Fruit fly (Drosophila melanogaster): ENCODE data around the gene CG9330.

Gene CG9330

DNA sequence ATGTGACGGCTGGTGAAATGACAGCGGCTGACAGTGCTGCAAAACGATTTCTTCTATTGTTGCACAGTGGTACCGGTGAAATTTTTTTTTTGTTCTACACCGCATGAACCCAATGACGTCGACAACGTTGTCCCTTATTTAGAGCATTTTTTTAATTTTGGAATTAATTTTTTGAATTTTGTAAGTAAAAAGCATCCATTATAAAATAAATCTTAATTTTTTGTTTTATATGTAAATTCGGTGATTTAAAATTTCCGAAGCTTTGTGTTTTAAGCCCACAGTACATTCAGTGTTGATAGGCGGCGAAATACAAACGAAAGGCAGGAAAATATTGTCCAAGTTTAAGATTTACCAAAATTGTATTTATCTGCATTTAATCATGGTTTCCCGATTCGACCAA lies 26.1 kb downstream of the CG9330 start, which contains the start of the genes Lon and PIG-F (continued):
- TF ChIP-seq CG5180 (GFP tag; optimal IDR thresholded peaks at IDR 0.05) (peak; percentile 92), en (GFP tag; optimal IDR thresholded peaks at IDR 0.05) (peak; percentile 96), CG14667 (GFP tag; IDR thresholded peaks at IDR 0.05) (peak; percentile 98), luna (GFP tag; optimal IDR thresholded peaks at IDR 0.05) (peak; percentile 95), ab (GFP tag; optimal IDR thresholded peaks at IDR 0.05) (peak; percentile 96), al (GFP tag; IDR thresholded peaks at IDR 0.05) (peak; percentile 98), cg (GFP tag; optimal IDR thresholded peaks at IDR 0.05) (no peak), jigr1 (GFP tag; IDR thresholded peaks at IDR 0.05) (peak; percentile 97), CG10366 (GFP tag; IDR thresholded peaks at IDR 0.05) (peak; percentile 97), CG5953 (GFP tag; IDR thresholded peaks at IDR 0.05) (peak; percentile 95), fru (optimal IDR thresholded peaks at IDR 0.05) (no peak), schlank (tag; optimal IDR thresholded peaks at IDR 0.05) (peak; percentile 93), CG42726 (GFP tag; IDR thresholded peaks at IDR 0.05; ENCODE audit: partially characterized antibody) (0 out of 2 replicates have a peak, but pooled peaks have one; percentile 32), CG9876 (GFP tag; optimal IDR thresholded peaks at IDR 0.05) (peak; percentile 94), HmgZ (tag; optimal IDR thresholded peaks at IDR 0.05) (peak; percentile 98), HHEX (GFP tag; optimal IDR thresholded peaks at IDR 0.05) (peak; percentile 99), Tbp (GFP tag; optimal IDR thresholded peaks at IDR 0.05) (no peak), CG3995 (GFP tag; optimal IDR thresholded peaks at IDR 0.05) (peak; percentile 88), ewg (GFP tag; optimal IDR thresholded peaks at IDR 0.05) (peak; percentile 98), CG13123 (GFP tag; optimal IDR thresholded peaks at IDR 0.05) (peak; percentile 98), CG4360 (GFP tag; IDR thresholded peaks at IDR 0.05) (peak; percentile 81), vvl (GFP tag; IDR thresholded peaks at IDR 0.05) (peak; percentile 99), tio (GFP tag; optimal IDR thresholded peaks at IDR 0.05) (peak; percentile 100), CG10979 (tag; optimal IDR thresholded peaks at IDR 0.05) (peak; percentile 99), CG12942 (GFP tag; optimal IDR thresholded peaks at IDR 0.05) (peak; percentile 99), lab (GFP tag; optimal IDR thresholded peaks at IDR 0.05) (peak; percentile 99), Deaf1 (tag; optimal IDR thresholded peaks at IDR 0.05) (peak; percentile 88), CG18619 (GFP tag; optimal IDR thresholded peaks at IDR 0.05) (peak; percentile 99), CG6854 (GFP tag; optimal IDR thresholded peaks at IDR 0.05) (peak; percentile 95), CG15011 (GFP tag; optimal IDR thresholded peaks at IDR 0.05) (peak; percentile 98), dmrt99B (tag; optimal IDR thresholded peaks at IDR 0.05) (peak; percentile 99), chif (GFP tag; optimal IDR thresholded peaks at IDR 0.05) (peak; percentile 98 to 99), CG10267 (tag; optimal IDR thresholded peaks at IDR 0.05) (peak; percentile 100), CG6175 (GFP tag; IDR thresholded peaks at IDR 0.05) (peak; percentile 97), HLHmδ (GFP tag; optimal IDR thresholded peaks at IDR 0.05) (no peak), vnd (GFP tag; IDR thresholded peaks at IDR 0.05; ENCODE audit: partially characterized antibody) (peak; percentile 60), Asciz (GFP tag; optimal IDR thresholded peaks at IDR 0.05) (peak; percentile 99), sug (tag; optimal IDR thresholded peaks at IDR 0.05) (peak; percentile 99), nau (GFP tag; optimal IDR thresholded peaks at IDR 0.05) (no peak), CG3281 (GFP tag; optimal IDR thresholded peaks at IDR 0.05) (peak; percentile 99), Chrac-16 (GFP tag; optimal IDR thresholded peaks at IDR 0.05) (peak; percentile 100), Rfx (GFP tag; IDR thresholded peaks at IDR 0.05) (peak; percentile 99), Atf6 (GFP tag; IDR thresholded peaks at IDR 0.05) (peak; percentile 98), CG6272 (GFP tag; IDR thresholded peaks at IDR 0.05) (peak; percentile 98), CG12744 (GFP tag; optimal IDR thresholded peaks at IDR 0.05) (peak; percentile 97), dysf (GFP tag; IDR thresholded peaks at IDR 0.05) (peak; percentile 99), Fer2 (tag; optimal IDR thresholded peaks at IDR 0.05) (peak; percentile 99), NFAT (GFP tag; IDR thresholded peaks at IDR 0.05) (peak; percentile 98), CG3407 (GFP tag; optimal IDR thresholded peaks at IDR 0.05) (peak; percentile 98), amos (GFP tag; IDR thresholded peaks at IDR 0.05; ENCODE audit: partially characterized antibody) (peak; percentile 47), CG15269 (tag; optimal IDR thresholded peaks at IDR 0.05) (peak; percentile 99)
